Worm (Caenorhabditis elegans) whole organism, early embryonic: ENCODE measurements around the gene ZK867.2.

Experiments used
- F13C5.2 ChIP-seq: sonication (generic microtip); optimal IDR thresholded peaks from 2 replicates; lab custom pipeline; 2017; ENCODE audit warnings: mild to moderate bottlenecking, missing genetic modification characterization, inconsistent platforms, missing compliant biosample characterization
- ama-1 ChIP-seq: fragments of 150-350 bp; optimal IDR thresholded peaks from 2 replicates; lab custom pipeline; 2014
- ceh-36 ChIP-seq: sonication (generic microtip); optimal IDR thresholded peaks from 2 replicates; lab custom pipeline; 2016; ENCODE audit warnings: missing genetic modification characterization, inconsistent platforms, missing compliant biosample characterization
- hmg-4 ChIP-seq: fragments of 200-800 bp; sonication (Bioruptor generic); optimal IDR thresholded peaks from 2 replicates; lab custom pipeline; 2018; ENCODE audit warnings: mild to moderate bottlenecking, missing genetic modification characterization, missing compliant biosample characterization
- hnd-1 ChIP-seq: sonication (generic microtip); optimal IDR thresholded peaks from 2 replicates; lab custom pipeline; 2016; ENCODE audit warnings: missing genetic modification characterization, missing compliant biosample characterization
- pes-1 ChIP-seq: fragments of 200-800 bp; sonication (Bioruptor generic); IDR thresholded peaks from 2 replicates; pipeline ENCODE4 v1.3.6; 2022; ENCODE audit warnings: missing genetic modification reagents, missing genetic modification characterization, missing compliant biosample characterization
- sea-1 ChIP-seq: fragments of 200-800 bp; sonication (Bioruptor generic); conservative IDR thresholded peaks from 2 replicates; pipeline ENCODE4 v1.3.6; 2022; ENCODE audit warnings: missing genetic modification characterization, missing compliant biosample characterization
- tbx-11 ChIP-seq: fragments of 200-800 bp; sonication (Bioruptor generic); IDR thresholded peaks from 2 replicates; pipeline ENCODE4 v1.3.6; 2022; ENCODE audit warnings: missing genetic modification characterization, missing compliant biosample characterization
- tbx-37 ChIP-seq: fragments of 200-800 bp; sonication (Bioruptor generic); conservative IDR thresholded peaks from 2 replicates; pipeline ENCODE4 v1.3.6; 2022; ENCODE audit warnings: missing genetic modification reagents, missing genetic modification characterization, missing compliant biosample characterization
- tra-4 ChIP-seq: sonication (generic microtip); optimal IDR thresholded peaks from 2 replicates; lab custom pipeline; 2017; ENCODE audit warnings: missing genetic modification characterization, missing compliant biosample characterization

- TF ChIP-seq hmg-4 (GFP tag; lab: Kevin White, UChicago) (no peak), F13C5.2 (no peak), ceh-36 (no peak), tra-4 (tag; lab: Kevin White, UChicago) (no peak), pes-1 (no peak), ama-1 (lab: Kevin White, UChicago) (no peak), tbx-37 (GFP tag; lab: Robert Waterston, UW) (no peak), tbx-11 (GFP tag; lab: Robert Waterston, UW) (no peak), sea-1 (GFP tag; lab: Robert Waterston, UW) (no peak), hnd-1 (tag; lab: Kevin White, UChicago) (no peak)
Observed at ce11 chrX:7234074-7234453, 27.5 kb downstream of the ZK867.2 start.
